Worm (Caenorhabditis elegans) whole organism, early embryonic: ENCODE measurements around the gene Y47D3A.14.

Source experiments
- B0310.2 ChIP-seq: sonication (generic microtip); optimal IDR thresholded peaks from 2 replicates; lab custom pipeline; 2016; ENCODE audit warnings: mild to moderate bottlenecking, missing genetic modification characterization, missing compliant biosample characterization
- F13C5.2 ChIP-seq: sonication (generic microtip); optimal IDR thresholded peaks from 2 replicates; lab custom pipeline; 2017; ENCODE audit warnings: mild to moderate bottlenecking, missing genetic modification characterization, inconsistent platforms, missing compliant biosample characterization
- aly-1 ChIP-seq: sonication (generic microtip); optimal IDR thresholded peaks from 2 replicates; lab custom pipeline; 2016; ENCODE audit warnings: missing genetic modification characterization, missing compliant biosample characterization
- ama-1 ChIP-seq: fragments of 150-350 bp; optimal IDR thresholded peaks from 2 replicates; lab custom pipeline; 2014
- ceh-13 ChIP-seq: fragments of 200-800 bp; sonication (Bioruptor generic); optimal IDR thresholded peaks from 2 replicates; lab custom pipeline; 2018; ENCODE audit warnings: mild to moderate bottlenecking, missing genetic modification characterization, missing compliant biosample characterization
- ceh-36 ChIP-seq: sonication (generic microtip); optimal IDR thresholded peaks from 2 replicates; lab custom pipeline; 2016; ENCODE audit warnings: missing genetic modification characterization, inconsistent platforms, missing compliant biosample characterization
- flt-1 ChIP-seq: fragments of 200-800 bp; sonication (Bioruptor generic); IDR thresholded peaks from 2 replicates; pipeline ENCODE4 v1.3.6; 2022; ENCODE audit warnings: missing genetic modification characterization, missing compliant biosample characterization
- hmbx-1 ChIP-seq: sonication (generic microtip); optimal IDR thresholded peaks from 2 replicates; lab custom pipeline; 2016; ENCODE audit warnings: mild to moderate bottlenecking, missing genetic modification characterization, missing compliant biosample characterization
- hmg-4 ChIP-seq: fragments of 200-800 bp; sonication (Bioruptor generic); optimal IDR thresholded peaks from 2 replicates; lab custom pipeline; 2018; ENCODE audit warnings: mild to moderate bottlenecking, missing genetic modification characterization, missing compliant biosample characterization
- pes-1 ChIP-seq: fragments of 200-800 bp; sonication (Bioruptor generic); IDR thresholded peaks from 2 replicates; pipeline ENCODE4 v1.3.6; 2022; ENCODE audit warnings: missing genetic modification reagents, missing genetic modification characterization, missing compliant biosample characterization
- tbx-37 ChIP-seq: fragments of 200-800 bp; sonication (Bioruptor generic); conservative IDR thresholded peaks from 2 replicates; pipeline ENCODE4 v1.3.6; 2022; ENCODE audit warnings: missing genetic modification reagents, missing genetic modification characterization, missing compliant biosample characterization
- tra-4 ChIP-seq: sonication (generic microtip); optimal IDR thresholded peaks from 2 replicates; lab custom pipeline; 2017; ENCODE audit warnings: missing genetic modification characterization, missing compliant biosample characterization

DNA sequence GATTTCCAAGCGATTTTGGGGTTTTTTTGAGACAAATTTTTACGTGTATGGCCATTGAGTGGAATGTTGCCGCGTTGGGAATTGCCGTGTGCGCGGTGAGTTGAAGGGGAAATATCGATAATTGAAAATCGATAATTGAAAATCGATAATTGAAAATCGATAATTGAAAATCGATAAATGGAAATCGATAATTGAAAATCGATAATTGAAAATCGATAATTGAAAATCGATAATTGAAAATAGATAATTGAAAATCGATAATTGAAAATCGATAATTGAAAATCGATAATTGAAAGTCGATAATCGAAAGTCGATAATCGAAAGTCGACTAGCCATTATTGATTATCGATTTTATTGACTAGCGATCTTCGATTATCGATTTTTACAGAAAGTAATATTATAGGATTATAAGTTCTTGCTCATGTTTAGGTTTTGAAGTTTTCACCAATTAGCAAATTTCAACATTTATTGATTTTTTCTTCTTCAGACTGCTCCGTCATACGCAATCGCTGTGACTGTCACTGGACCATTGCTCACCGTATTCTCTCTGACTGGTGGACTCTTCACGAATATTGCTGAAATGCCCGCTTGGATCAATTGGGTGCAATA is 15.0 kb downstream of the Y47D3A.14 start:
- TF ChIP-seq tra-4 (tag; lab: Kevin White, UChicago) (no peak), aly-1 (no peak), ama-1 (no peak), flt-1 (GFP tag; lab: Robert Waterston, UW) (no peak), ceh-36 (tag; lab: Kevin White, UChicago) (no peak), B0310.2 (tag; lab: Kevin White, UChicago) (no peak), tbx-37 (GFP tag; lab: Robert Waterston, UW) (no peak), ceh-13 (no peak), hmbx-1 (tag; lab: Kevin White, UChicago) (no peak), hmg-4 (GFP tag; lab: Kevin White, UChicago) (no peak), pes-1 (GFP tag; lab: Robert Waterston, UW) (no peak), F13C5.2 (tag; lab: Kevin White, UChicago) (no peak)
